Worm (Caenorhabditis elegans): ENCODE data around the gene T14B4.9.

Gene T14B4.9

ce11 chrII:6689088-6689487 lies 44.5 kb downstream of the T14B4.9 start:
- TF ChIP-seq ceh-58 (GFP tag; IDR thresholded peaks at IDR 0.05) (no peak), dox-1 (GFP tag; IDR thresholded peaks at IDR 0.05) (no peak), Y53G8AR.9 (GFP tag; conservative IDR thresholded peaks at IDR 0.05) (no peak), egl-44 (GFP tag; IDR thresholded peaks at IDR 0.05) (no peak), hmg-1.2 (GFP tag; IDR thresholded peaks at IDR 0.05) (no peak), lin-54 (GFP tag; optimal IDR thresholded peaks at IDR 0.05) (no peak)

- TF ChIP-seq zfh-2 (GFP tag; conservative IDR thresholded peaks at IDR 0.05) (peak; percentile 71), egrh-3 (GFP tag; IDR thresholded peaks at IDR 0.05) (peak; percentile 21; the same call in 1 of the 2 replicates), snpc-1.3 (tag; optimal IDR thresholded peaks at IDR 0.05; ENCODE audit: insufficient read depth) (no peak)
These were observed 47.7 kb downstream of the T14B4.9 start for ce11 chrII:6685964-6686363.

- no peak for TF ChIP-seq sdz-38 (tag; optimal IDR thresholded peaks at IDR 0.05)
- peak in 1 of 2 experiments; percentile 34 for TF ChIP-seq let-607 (tag; optimal IDR thresholded peaks at IDR 0.05)
- TF ChIP-seq madf-8 (GFP tag; conservative IDR thresholded peaks at IDR 0.05), result no peak
- TF ChIP-seq ceh-27 (GFP tag; optimal IDR thresholded peaks at IDR 0.05), result peak; percentile 39
- TF ChIP-seq F10E7.11 (tag; optimal IDR thresholded peaks at IDR 0.05), result no peak
- no peak for TF ChIP-seq sptf-2 (GFP tag; optimal IDR thresholded peaks at IDR 0.05)
- TF ChIP-seq dox-1 (GFP tag; IDR thresholded peaks at IDR 0.05), result peak; percentile 57; the same call in 1 of the 2 replicates
- no peak for TF ChIP-seq T26A5.8 (tag; optimal IDR thresholded peaks at IDR 0.05)
- peak; percentile 3 for TF ChIP-seq ZK185.1 (tag; optimal IDR thresholded peaks at IDR 0.05; ENCODE audit: poor library complexity, severe bottlenecking)
- no peak for TF ChIP-seq hrde-1 (tag; optimal IDR thresholded peaks at IDR 0.05; ENCODE audit: borderline replicate concordance)
- TF ChIP-seq madf-6 (GFP tag; IDR thresholded peaks at IDR 0.05), result no peak
- TF ChIP-seq dpl-1 (GFP tag; optimal IDR thresholded peaks at IDR 0.05), result no peak
- TF ChIP-seq gei-17 (GFP tag; optimal IDR thresholded peaks at IDR 0.05), result no peak
- TF ChIP-seq nhr-80 (tag; optimal IDR thresholded peaks at IDR 0.05), result peak; percentile 74
- no peak for TF ChIP-seq nfya-2 (GFP tag; IDR thresholded peaks at IDR 0.05)
- no peak for TF ChIP-seq atf-7 (tag; optimal IDR thresholded peaks at IDR 0.05)
- TF ChIP-seq lin-40 (tag; optimal IDR thresholded peaks at IDR 0.05), result no peak
- TF ChIP-seq F23B12.7 (tag; optimal IDR thresholded peaks at IDR 0.05; ENCODE audit: insufficient read depth), result no peak
- no peak for TF ChIP-seq hmg-20 (GFP tag; IDR thresholded peaks at IDR 0.05)
- peak; percentile 81 for TF ChIP-seq hmg-1.2 (GFP tag; IDR thresholded peaks at IDR 0.05)
- TF ChIP-seq madf-3 (GFP tag; IDR thresholded peaks at IDR 0.05), result peak; percentile 56; the same call in 1 of the 2 replicates
- peak; percentile 49 for TF ChIP-seq K12H6.12 (tag; optimal IDR thresholded peaks at IDR 0.05)
- TF ChIP-seq snpc-3.4 (tag; optimal IDR thresholded peaks at IDR 0.05), result no peak
- TF ChIP-seq K11D2.4 (GFP tag; IDR thresholded peaks at IDR 0.05), result no peak
- no peak for TF ChIP-seq ztf-18 (tag; optimal IDR thresholded peaks at IDR 0.05)
- no peak for TF ChIP-seq ceh-91 (GFP tag; IDR thresholded peaks at IDR 0.05)
- peak; percentile 68; the same call in 1 of the 2 replicates for TF ChIP-seq zfh-2 (GFP tag; conservative IDR thresholded peaks at IDR 0.05)
- TF ChIP-seq lin-54 (GFP tag; optimal IDR thresholded peaks at IDR 0.05), result no peak
- no peak for TF ChIP-seq snpc-1.1 (tag; optimal IDR thresholded peaks at IDR 0.05; ENCODE audit: insufficient read depth)
- no peak for TF ChIP-seq Y95B8A.8 (GFP tag; IDR thresholded peaks at IDR 0.05)
- peak; percentile 13; the same call in 1 of the 2 replicates for TF ChIP-seq mcd-1 (GFP tag; IDR thresholded peaks at IDR 0.05)
- TF ChIP-seq B0336.3 (GFP tag; IDR thresholded peaks at IDR 0.05), result no peak
- TF ChIP-seq him-1 (tag; optimal IDR thresholded peaks at IDR 0.05), result no peak
- peak; percentile 80 for TF ChIP-seq attf-5 (GFP tag; optimal IDR thresholded peaks at IDR 0.05)
- peak in 1 of 3 experiments; percentile 27 for TF ChIP-seq lin-35 (GFP tag; optimal IDR thresholded peaks at IDR 0.05)
- no peak for TF ChIP-seq Y53F4B.3 (GFP tag; IDR thresholded peaks at IDR 0.05)
- no peak for TF ChIP-seq nhr-90 (tag; optimal IDR thresholded peaks at IDR 0.05)
- TF ChIP-seq nfyb-1 (GFP tag; IDR thresholded peaks at IDR 0.05), result no peak
These were observed 49.8 kb downstream of the T14B4.9 start, which contains the start of gene gyf-1 for ce11 chrII:6683663-6684285. Gene gyf-1, plus strand, starts transcription at chrII:6684235.

Measured in whole organism, young adult.